Fruit fly (Drosophila melanogaster): Measurements from ENCODE around the gene Kots.
A peak's percentile ranks its signal among the peaks of the same experiment; 100 is the strongest.

The Kots gene

dm6 chr3R:14001208-14001916, 37.4 kb upstream of the Kots start:
- peak; percentile 15 for TF ChIP-seq Sox102F (GFP tag; optimal IDR thresholded peaks at IDR 0.05)
- TF ChIP-seq CG10654 (GFP tag; optimal IDR thresholded peaks at IDR 0.05): no peak
- TF ChIP-seq D (optimal IDR thresholded peaks at IDR 0.05): no peak
- TF ChIP-seq D (GFP tag; optimal IDR thresholded peaks at IDR 0.05): no peak
- TF ChIP-seq Hr51 (GFP tag; optimal IDR thresholded peaks at IDR 0.05): peak in 1 of 2 experiments; percentile 36
- TF ChIP-seq CG12104 (GFP tag; optimal IDR thresholded peaks at IDR 0.05): no peak
- TF ChIP-seq CG13296 (GFP tag; optimal IDR thresholded peaks at IDR 0.05): peak; percentile 27
- TF ChIP-seq org-1 (GFP tag; optimal IDR thresholded peaks at IDR 0.05): no peak
- TF ChIP-seq Ptx1 (GFP tag; IDR thresholded peaks at IDR 0.05): 0 out of 2 replicates have a peak, but pooled peaks have one; percentile 20
- TF ChIP-seq CG15269 (tag; optimal IDR thresholded peaks at IDR 0.05): peak; percentile 20
- TF ChIP-seq CG6689 (GFP tag; IDR thresholded peaks at IDR 0.05): 0 out of 2 replicates have a peak, but pooled peaks have one; percentile 4
- peak; percentile 16 for TF ChIP-seq phol (tag; optimal IDR thresholded peaks at IDR 0.05)
- peak; percentile 20 for TF ChIP-seq CG8281 (tag; optimal IDR thresholded peaks at IDR 0.05)
- peak; percentile 26 for TF ChIP-seq dmrt99B (tag; optimal IDR thresholded peaks at IDR 0.05)
- TF ChIP-seq CG2678 (tag; optimal IDR thresholded peaks at IDR 0.05): peak; percentile 21
- TF ChIP-seq eve (GFP tag; optimal IDR thresholded peaks at IDR 0.05): peak in 1 of 2 experiments; percentile 60
- no peak for TF ChIP-seq tna (GFP tag; IDR thresholded peaks at IDR 0.05; ENCODE audit: partially characterized antibody)
- peak; percentile 73 for TF ChIP-seq oc (tag; optimal IDR thresholded peaks at IDR 0.05)
- TF ChIP-seq CG10431 (GFP tag; optimal IDR thresholded peaks at IDR 0.05): no peak
- no peak for TF ChIP-seq Myb (GFP tag; optimal IDR thresholded peaks at IDR 0.05)
- TF ChIP-seq sr (GFP tag; IDR thresholded peaks at IDR 0.05): peak; percentile 56; the same call in 2 of the 3 replicates
- peak; percentile 28 for TF ChIP-seq Med (GFP tag)
- peak; percentile 9 for TF ChIP-seq CG7839 (tag; optimal IDR thresholded peaks at IDR 0.05)
- peak; percentile 57; the same call in 2 of the 3 replicates for TF ChIP-seq row (GFP tag; IDR thresholded peaks at IDR 0.05)
- peak; percentile 17 for TF ChIP-seq Nf-YC (tag; optimal IDR thresholded peaks at IDR 0.05)
- TF ChIP-seq D19A (tag; optimal IDR thresholded peaks at IDR 0.05): peak; percentile 90
- peak; percentile 32 for TF ChIP-seq grau (tag; optimal IDR thresholded peaks at IDR 0.05)
- TF ChIP-seq dysf (GFP tag; IDR thresholded peaks at IDR 0.05): 0 out of 3 replicates have a peak, but pooled peaks have one; percentile 22
- peak; percentile 8 for TF ChIP-seq nmo (GFP tag; optimal IDR thresholded peaks at IDR 0.05)
- peak; percentile 18 for TF ChIP-seq CG11504 (tag; optimal IDR thresholded peaks at IDR 0.05)
- peak; percentile 24 for TF ChIP-seq CG17385 (GFP tag; optimal IDR thresholded peaks at IDR 0.05)
- peak; percentile 37 for TF ChIP-seq gem (tag; optimal IDR thresholded peaks at IDR 0.05)
- 0 out of 2 replicates have a peak, but pooled peaks have one; percentile 41 for TF ChIP-seq CG5953 (GFP tag; IDR thresholded peaks at IDR 0.05)
- peak; percentile 30 for TF ChIP-seq unpg (GFP tag; optimal IDR thresholded peaks at IDR 0.05)

DNA sequence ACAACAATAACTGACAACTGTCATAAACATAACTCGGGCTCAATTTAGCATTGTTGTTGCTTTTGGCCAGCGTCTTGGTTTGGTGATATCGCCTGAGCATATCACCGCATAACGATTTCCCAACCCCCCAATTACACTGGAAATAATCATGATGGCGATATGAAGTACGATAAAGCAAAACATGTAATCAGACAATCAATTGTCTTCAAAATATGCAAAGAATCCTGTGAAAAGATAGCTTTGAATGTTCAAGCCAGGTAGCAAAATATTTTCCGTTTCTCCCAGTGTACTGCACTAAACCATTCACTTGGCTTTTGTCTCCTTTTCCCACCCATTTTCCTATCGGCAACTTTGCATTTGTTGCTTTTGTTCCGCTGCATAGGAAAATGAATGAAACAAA, 35.6 kb upstream of the Kots start:
- TF ChIP-seq CG31224 (GFP tag; IDR thresholded peaks at IDR 0.05) (no peak; the same call in 1 of the 2 replicates), Lim3 (GFP tag; IDR thresholded peaks at IDR 0.05) (no peak), Aef1 (GFP tag; IDR thresholded peaks at IDR 0.05) (no peak; the same call in 2 of the 3 replicates), Awh (GFP tag; IDR thresholded peaks at IDR 0.05) (peak; percentile 52), slp2 (GFP tag; optimal IDR thresholded peaks at IDR 0.05) (no peak), Nf-YC (tag; optimal IDR thresholded peaks at IDR 0.05) (no peak), C15 (GFP tag; IDR thresholded peaks at IDR 0.05) (no peak), Doc3 (GFP tag; IDR thresholded peaks at IDR 0.05; ENCODE audit: partially characterized antibody) (no peak), dysf (GFP tag; IDR thresholded peaks at IDR 0.05) (peak; percentile 64; the same call in 2 of the 3 replicates), CG6765 (GFP tag; optimal IDR thresholded peaks at IDR 0.05) (peak; percentile 12), CG1529 (GFP tag; optimal IDR thresholded peaks at IDR 0.05) (no peak), CG13424 (tag; optimal IDR thresholded peaks at IDR 0.05) (no peak), Nf-YB (GFP tag; optimal IDR thresholded peaks at IDR 0.05) (no peak), sens-2 (GFP tag; IDR thresholded peaks at IDR 0.05) (peak; percentile 60; the same call in 1 of the 2 replicates), hbn (GFP tag; IDR thresholded peaks at IDR 0.05; ENCODE audit: partially characterized antibody) (no peak), CTCF (GFP tag; optimal IDR thresholded peaks at IDR 0.05) (peak; percentile 28), yki (optimal IDR thresholded peaks at IDR 0.05) (no peak), pan (optimal IDR thresholded peaks at IDR 0.05) (no peak), pan (GFP tag; optimal IDR thresholded peaks at IDR 0.05 in 1 of 2, IDR thresholded peaks at IDR 0.05 in 1 of 2) (peak in 1 of 2 experiments; percentile 67), dmrt99B (tag; optimal IDR thresholded peaks at IDR 0.05) (peak; percentile 90)
